Fruit fly (Drosophila melanogaster): ENCODE data around the gene Sgs3.

Sgs3 gene

dm6 chr3L:11540330-11540702 is 28.3 kb downstream of the Sgs3 start (continued):
- TF ChIP-seq dan (GFP tag; IDR thresholded peaks at IDR 0.05): no peak
- no peak for TF ChIP-seq CG8290 (GFP tag; optimal IDR thresholded peaks at IDR 0.05)
- peak in 1 of 2 experiments; percentile 32 for TF ChIP-seq CG8290 (tag; optimal IDR thresholded peaks at IDR 0.05)
- TF ChIP-seq Ptx1 (GFP tag; IDR thresholded peaks at IDR 0.05): no peak
- TF ChIP-seq CG30403 (GFP tag; optimal IDR thresholded peaks at IDR 0.05): no peak
- TF ChIP-seq CG4820 (GFP tag; optimal IDR thresholded peaks at IDR 0.05): no peak
- peak; percentile 64 for TF ChIP-seq CG33557 (GFP tag; optimal IDR thresholded peaks at IDR 0.05)
- no peak for TF ChIP-seq CG15073 (GFP tag; optimal IDR thresholded peaks at IDR 0.05)
- no peak for TF ChIP-seq CG13123 (GFP tag; optimal IDR thresholded peaks at IDR 0.05)
- TF ChIP-seq stwl (tag; optimal IDR thresholded peaks at IDR 0.05): no peak
- TF ChIP-seq pnt (GFP tag; optimal IDR thresholded peaks at IDR 0.05): no peak
- TF ChIP-seq cad (GFP tag; optimal IDR thresholded peaks at IDR 0.05): no peak
- 0 out of 3 replicates have a peak, but pooled peaks have one; percentile 43 for TF ChIP-seq CG11456 (GFP tag; IDR thresholded peaks at IDR 0.05)
- no peak for TF ChIP-seq sens-2 (GFP tag; IDR thresholded peaks at IDR 0.05)
- TF ChIP-seq CG7786 (GFP tag; optimal IDR thresholded peaks at IDR 0.05): no peak
- TF ChIP-seq CG1233 (GFP tag; optimal IDR thresholded peaks at IDR 0.05): peak; percentile 30
- peak; percentile 68 for TF ChIP-seq HHEX (GFP tag; optimal IDR thresholded peaks at IDR 0.05)
- no peak for TF ChIP-seq Deaf1 (tag; optimal IDR thresholded peaks at IDR 0.05)
- TF ChIP-seq Adf1 (GFP tag; IDR thresholded peaks at IDR 0.05): no peak
- TF ChIP-seq chinmo (GFP tag; IDR thresholded peaks at IDR 0.05; ENCODE audit: partially characterized antibody): peak; percentile 3; the same call in 1 of the 4 replicates
- peak; percentile 26 for TF ChIP-seq CG9727 (GFP tag; optimal IDR thresholded peaks at IDR 0.05)
- TF ChIP-seq CG32532 (GFP tag; IDR thresholded peaks at IDR 0.05): no peak
- no peak for TF ChIP-seq seq (GFP tag; IDR thresholded peaks at IDR 0.05)
- no peak for TF ChIP-seq CG12769 (tag; optimal IDR thresholded peaks at IDR 0.05)
- TF ChIP-seq CG12659 (GFP tag; optimal IDR thresholded peaks at IDR 0.05): peak; percentile 13
- TF ChIP-seq Oli (tag; optimal IDR thresholded peaks at IDR 0.05): no peak
- no peak for TF ChIP-seq CG10462 (GFP tag; optimal IDR thresholded peaks at IDR 0.05)
- no peak for TF ChIP-seq pan (optimal IDR thresholded peaks at IDR 0.05)
- TF ChIP-seq pan (GFP tag; optimal IDR thresholded peaks at IDR 0.05 in 1 of 2, IDR thresholded peaks at IDR 0.05 in 1 of 2): no peak
- no peak for TF ChIP-seq pzg (GFP tag; optimal IDR thresholded peaks at IDR 0.05)
- TF ChIP-seq ro (GFP tag; IDR thresholded peaks at IDR 0.05): no peak
- TF ChIP-seq CG2875 (GFP tag; optimal IDR thresholded peaks at IDR 0.05): peak; percentile 62
- no peak for TF ChIP-seq lilli (GFP tag; optimal IDR thresholded peaks at IDR 0.05)
- TF ChIP-seq Aef1 (GFP tag; IDR thresholded peaks at IDR 0.05): no peak
- TF ChIP-seq emc (GFP tag; optimal IDR thresholded peaks at IDR 0.05): no peak
- peak; percentile 24 for TF ChIP-seq Mes4 (GFP tag; optimal IDR thresholded peaks at IDR 0.05)
- peak; percentile 16 for TF ChIP-seq NC2β (GFP tag; optimal IDR thresholded peaks at IDR 0.05)
- TF ChIP-seq CG18764 (GFP tag; optimal IDR thresholded peaks at IDR 0.05): no peak
- TF ChIP-seq gsb (GFP tag; IDR thresholded peaks at IDR 0.05): no peak
- no peak for TF ChIP-seq Bteb2 (GFP tag; optimal IDR thresholded peaks at IDR 0.05)
- TF ChIP-seq row (GFP tag; IDR thresholded peaks at IDR 0.05): no peak
- TF ChIP-seq tap (tag; optimal IDR thresholded peaks at IDR 0.05): no peak
- no peak for TF ChIP-seq CG17612 (GFP tag; IDR thresholded peaks at IDR 0.05)
- no peak for TF ChIP-seq crp (GFP tag; optimal IDR thresholded peaks at IDR 0.05)
- TF ChIP-seq CG14667 (GFP tag; IDR thresholded peaks at IDR 0.05): no peak
- no peak for TF ChIP-seq CG11093 (GFP tag; IDR thresholded peaks at IDR 0.05)
- peak; percentile 23 for TF ChIP-seq CG10431 (GFP tag; optimal IDR thresholded peaks at IDR 0.05)
- TF ChIP-seq CG4424 (GFP tag; optimal IDR thresholded peaks at IDR 0.05): no peak
- peak in 1 of 3 experiments; percentile 12 for TF ChIP-seq lola (GFP tag; optimal IDR thresholded peaks at IDR 0.05)
- no peak for TF ChIP-seq sisA (GFP tag; IDR thresholded peaks at IDR 0.05)
- TF ChIP-seq danr (GFP tag; IDR thresholded peaks at IDR 0.05): no peak
- TF ChIP-seq CG12219 (GFP tag; optimal IDR thresholded peaks at IDR 0.05): peak; percentile 23
- TF ChIP-seq nerfin-2 (GFP tag; IDR thresholded peaks at IDR 0.05; ENCODE audit: partially characterized antibody): no peak

Data from whole organism, embryonic.